Worm (Caenorhabditis elegans): ENCODE measurements around the gene nlp-35.
A peak's percentile ranks its signal among the peaks of the same experiment; 100 is the strongest.

The nlp-35 gene

DNA sequence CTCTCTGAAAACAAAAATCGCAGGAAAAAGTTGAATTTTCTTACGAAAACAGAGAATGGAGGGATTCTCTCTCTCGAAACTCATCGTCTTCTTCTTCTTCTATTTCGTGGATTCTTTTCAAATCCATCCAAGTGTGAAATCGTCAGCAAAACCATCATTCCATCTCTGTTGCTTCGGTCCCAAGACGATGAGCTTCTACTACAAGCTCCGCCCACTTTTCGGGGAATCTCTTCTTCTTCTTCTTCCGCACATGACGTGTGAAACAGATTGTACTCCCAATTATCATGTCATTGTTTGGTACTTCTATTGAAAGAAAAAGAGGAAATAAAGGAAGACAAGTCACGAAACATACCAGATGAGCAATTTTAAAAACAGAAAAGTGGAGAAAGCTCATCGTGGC is 4.4 kb upstream of the nlp-35 start:
- no peak for TF ChIP-seq unc-130 (GFP tag; optimal IDR thresholded peaks at IDR 0.05)
- TF ChIP-seq mcd-1 (GFP tag; IDR thresholded peaks at IDR 0.05), result no peak
- TF ChIP-seq nhr-80 (tag; optimal IDR thresholded peaks at IDR 0.05), result no peak
- no peak for TF ChIP-seq pha-4 (tag; optimal IDR thresholded peaks at IDR 0.05)
- TF ChIP-seq rcor-1 (GFP tag; IDR thresholded peaks at IDR 0.05), result no peak
- TF ChIP-seq Y56A3A.18 (GFP tag; IDR thresholded peaks at IDR 0.05), result no peak

- no peak for TF ChIP-seq K12H6.12 (tag; optimal IDR thresholded peaks at IDR 0.05)
- TF ChIP-seq F33H1.4 (GFP tag; IDR thresholded peaks at IDR 0.05), result no peak
- no peak for TF ChIP-seq madf-8 (GFP tag; conservative IDR thresholded peaks at IDR 0.05)
- no peak for TF ChIP-seq Y53F4B.3 (GFP tag; IDR thresholded peaks at IDR 0.05)
Measured at ce11 chrIV:9520629-9521028, 1.9 kb upstream of the nlp-35 start.

- peak; percentile 12 for TF ChIP-seq ama-1 (optimal IDR thresholded peaks at IDR 0.05)
- no peak for TF ChIP-seq ama-1 (GFP tag; optimal IDR thresholded peaks at IDR 0.05)
- TF ChIP-seq F39B2.1 (GFP tag; IDR thresholded peaks at IDR 0.05), result no peak
- TF ChIP-seq lin-40 (tag; optimal IDR thresholded peaks at IDR 0.05), result peak; percentile 21
Measured at ce11 chrIV:9516831-9517230, 1.9 kb downstream of the nlp-35 start, which contains the start of gene C33A12.19. Gene C33A12.19 (plus strand): TSS chrIV:9516999.

DNA sequence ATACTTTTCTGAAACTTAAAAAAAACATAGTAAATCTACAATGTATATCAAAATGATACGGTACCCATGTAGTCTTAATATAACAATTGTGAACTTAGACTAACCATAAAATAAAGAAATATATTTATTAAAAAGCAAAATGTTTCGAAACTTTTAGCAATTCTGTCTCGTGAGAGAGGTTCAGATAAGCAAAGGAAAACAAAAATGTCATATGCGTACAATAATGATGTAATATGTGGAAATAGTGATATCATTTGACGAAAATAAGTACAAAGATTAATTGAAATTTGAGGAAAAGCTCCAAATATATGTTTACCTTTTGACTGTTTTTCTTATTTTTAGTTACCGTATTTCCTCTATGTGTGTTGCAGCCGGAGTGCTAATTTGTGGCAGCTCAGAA is 4.6 kb downstream of the nlp-35 start:
- TF ChIP-seq egl-44 (GFP tag; IDR thresholded peaks at IDR 0.05) (no peak), unc-62 (GFP tag; optimal IDR thresholded peaks at IDR 0.05) (peak; percentile 76), cebp-1 (GFP tag; IDR thresholded peaks at IDR 0.05) (peak; percentile 70; the same call in 1 of the 2 replicates), cebp-1 (tag; optimal IDR thresholded peaks at IDR 0.05) (peak; percentile 81)

DNA sequence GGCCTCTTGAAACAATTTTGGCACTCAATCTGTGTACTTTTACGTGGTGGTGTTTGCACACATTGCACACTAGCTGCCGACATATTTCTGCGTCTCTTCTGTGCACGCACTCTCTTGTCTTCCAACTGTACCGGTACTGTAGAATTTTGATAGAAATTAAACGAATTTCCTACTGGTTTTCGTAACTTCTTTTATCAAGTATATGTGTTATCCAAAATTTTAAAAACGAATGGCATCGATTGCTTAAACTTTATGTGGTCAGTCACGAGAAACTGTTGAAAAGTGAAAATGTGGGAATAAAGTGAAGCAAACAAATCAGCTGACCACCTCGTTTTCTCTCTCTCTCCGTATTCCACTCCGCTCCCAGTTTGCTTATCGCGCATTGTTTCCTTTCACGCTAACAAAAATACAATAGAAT is 5.4 kb downstream of the nlp-35 start:
- TF ChIP-seq hmg-1.2 (GFP tag; IDR thresholded peaks at IDR 0.05) (peak; percentile 95), lsl-1 (GFP tag; optimal IDR thresholded peaks at IDR 0.05) (peak; percentile 52), B0261.1 (tag; optimal IDR thresholded peaks at IDR 0.05) (no peak), sptf-2 (GFP tag; optimal IDR thresholded peaks at IDR 0.05) (no peak), tbp1 (GFP tag; optimal IDR thresholded peaks at IDR 0.05) (peak; percentile 17), akir-1 (GFP tag; optimal IDR thresholded peaks at IDR 0.05) (no peak), nhr-90 (tag; optimal IDR thresholded peaks at IDR 0.05) (peak; percentile 23), T26A5.8 (tag; optimal IDR thresholded peaks at IDR 0.05) (no peak), xnd-1 (tag; optimal IDR thresholded peaks at IDR 0.05) (no peak), nhr-80 (tag; optimal IDR thresholded peaks at IDR 0.05) (peak; percentile 69), attf-3 (GFP tag; conservative IDR thresholded peaks at IDR 0.05) (peak; percentile 58; the same call in 1 of the 2 replicates), mcd-1 (GFP tag; IDR thresholded peaks at IDR 0.05) (0 out of 2 replicates have a peak, but pooled peaks have one; percentile 26), snpc-1.3 (tag; optimal IDR thresholded peaks at IDR 0.05; ENCODE audit: insufficient read depth) (peak; percentile 58), ekl-4 (GFP tag; IDR thresholded peaks at IDR 0.05) (no peak), let-526 (GFP tag; IDR thresholded peaks at IDR 0.05) (0 out of 2 replicates have a peak, but pooled peaks have one; percentile 26), snpc-1.1 (tag; optimal IDR thresholded peaks at IDR 0.05; ENCODE audit: insufficient read depth) (peak; percentile 86), die-1 (tag; optimal IDR thresholded peaks at IDR 0.05) (no peak), B0336.3 (GFP tag; IDR thresholded peaks at IDR 0.05) (0 out of 2 replicates have a peak, but pooled peaks have one; percentile 13), cebp-1 (GFP tag; IDR thresholded peaks at IDR 0.05) (no peak), cebp-1 (tag; optimal IDR thresholded peaks at IDR 0.05) (peak; percentile 67), ceh-27 (GFP tag; optimal IDR thresholded peaks at IDR 0.05) (no peak), K11D2.4 (GFP tag; IDR thresholded peaks at IDR 0.05) (no peak), ztf-25 (GFP tag; IDR thresholded peaks at IDR 0.05) (no peak), attf-5 (GFP tag; optimal IDR thresholded peaks at IDR 0.05) (peak; percentile 60), efl-1 (GFP tag; optimal IDR thresholded peaks at IDR 0.05) (peak; percentile 26), lin-54 (GFP tag; optimal IDR thresholded peaks at IDR 0.05) (peak; percentile 3), ceh-91 (GFP tag; IDR thresholded peaks at IDR 0.05) (no peak), hmg-20 (GFP tag; IDR thresholded peaks at IDR 0.05) (no peak)

Data from whole organism, young adult.